Worm (Caenorhabditis elegans) whole organism, L1 larva: ENCODE measurements around the gene snf-3.
A peak's percentile ranks its signal among the peaks of the same experiment; 100 is the strongest.

Experiments
- F16B12.6 ChIP-seq: fragments of 150-350 bp; optimal IDR thresholded peaks from 2 replicates; lab custom pipeline; 2014; ENCODE audit warnings: missing biosample characterization, missing genetic modification characterization
- Y116A8C.19 ChIP-seq: sonication (generic microtip); optimal IDR thresholded peaks from 2 replicates; lab custom pipeline; 2016; ENCODE audit warnings: missing compliant biosample characterization, missing genetic modification characterization, borderline replicate concordance
- aha-1 ChIP-seq: fragments of 150-350 bp; optimal IDR thresholded peaks from 2 replicates; lab custom pipeline; 2014; ENCODE audit warnings: missing biosample characterization, missing genetic modification characterization
- aly-2 ChIP-seq: fragments of 150-350 bp; optimal IDR thresholded peaks from 2 replicates; lab custom pipeline; 2014; ENCODE audit warnings: missing biosample characterization, missing genetic modification characterization
- ceh-8 ChIP-seq: fragments of 200-800 bp; sonication (Bioruptor generic); optimal IDR thresholded peaks from 2 replicates; lab custom pipeline; 2018; ENCODE audit warnings: mild to moderate bottlenecking, missing genetic modification characterization, moderate library complexity, missing compliant biosample characterization
- ceh-88 ChIP-seq: fragments of 200-800 bp; sonication (Bioruptor generic); IDR thresholded peaks from 2 replicates; pipeline ENCODE4 v1.3.6; 2022; ENCODE audit warnings: missing genetic modification characterization, missing compliant biosample characterization
- ceh-90 ChIP-seq: sonication (generic microtip); optimal IDR thresholded peaks from 2 replicates; lab custom pipeline; 2016; ENCODE audit warnings: missing genetic modification characterization, missing compliant biosample characterization
- ces-1 ChIP-seq: fragments of 150-350 bp; optimal IDR thresholded peaks from 2 replicates; lab custom pipeline; 2014; ENCODE audit warnings: missing biosample characterization, missing genetic modification reagents, missing genetic modification characterization
- dpl-1 ChIP-seq, 3 experiments: fragments of 150-350 bp in 2 of 3; sonication (generic microtip) in 1 of 3; optimal IDR thresholded peaks; 2 replicates each; lab custom pipeline; 2014 to 2017; ENCODE audit warnings: missing biosample characterization in 3 of 3, missing genetic modification characterization in 3 of 3, missing genetic modification reagents in 3 of 3
- dsc-1 ChIP-seq: sonication (generic microtip); optimal IDR thresholded peaks from 2 replicates; lab custom pipeline; 2016; ENCODE audit warnings: mild to moderate bottlenecking, missing genetic modification characterization, missing compliant biosample characterization
- efl-1 ChIP-seq, 4 experiments: fragments of 150-350 bp; optimal IDR thresholded peaks in 3 of 4; peaks in 1 of 4; 1 replicate in 1 of 4; 2 replicates in 3 of 4; lab custom pipeline; 2014; ENCODE audit warnings: missing biosample characterization in 2 of 4, missing genetic modification characterization in 2 of 4, missing genetic modification reagents in 2 of 4
- elt-2 ChIP-seq: sonication (generic microtip); optimal IDR thresholded peaks from 2 replicates; lab custom pipeline; 2016; ENCODE audit warnings: missing genetic modification characterization, mild to moderate bottlenecking, inconsistent platforms, missing compliant biosample characterization, missing genetic modification reagents
- elt-3 ChIP-seq, 6 experiments: fragments of 150-350 bp in 1 of 6; sonication (generic microtip); optimal IDR thresholded peaks; 2 replicates each; lab custom pipeline; 2017 to 2018; ENCODE audit warnings: missing biosample characterization in 6 of 6, missing genetic modification characterization in 6 of 6, inconsistent platforms in 1 of 6
- fkh-10 ChIP-seq: sonication (generic microtip); optimal IDR thresholded peaks from 2 replicates; lab custom pipeline; 2017; ENCODE audit warnings: missing biosample characterization, missing genetic modification reagents, missing genetic modification characterization
- fos-1 ChIP-seq: fragments of 150-350 bp; optimal IDR thresholded peaks from 2 replicates; lab custom pipeline; 2014; ENCODE audit warnings: missing biosample characterization, missing genetic modification characterization
- grh-1 ChIP-seq: fragments of 200-800 bp; sonication (Bioruptor generic); IDR thresholded peaks from 2 replicates; pipeline ENCODE4 v1.3.6; 2022; ENCODE audit warnings: missing genetic modification reagents, missing genetic modification characterization, missing compliant biosample characterization
- hlh-17 ChIP-seq: fragments of 200-800 bp; sonication (Bioruptor generic); optimal IDR thresholded peaks from 2 replicates; lab custom pipeline; 2018; ENCODE audit warnings: missing genetic modification characterization, mild to moderate bottlenecking, missing compliant biosample characterization, moderate library complexity, borderline replicate concordance
- hlh-4 ChIP-seq: sonication (generic microtip); optimal IDR thresholded peaks from 2 replicates; lab custom pipeline; 2016; ENCODE audit warnings: mild to moderate bottlenecking, missing genetic modification characterization, missing compliant biosample characterization
- hpl-2 ChIP-seq: fragments of 150-350 bp; optimal IDR thresholded peaks from 2 replicates; lab custom pipeline; 2014; ENCODE audit warnings: missing biosample characterization, missing genetic modification reagents, missing genetic modification characterization
- irx-1 ChIP-seq: sonication (generic microtip); optimal IDR thresholded peaks from 2 replicates; lab custom pipeline; 2016; ENCODE audit warnings: missing genetic modification characterization, missing compliant biosample characterization
- isw-1 ChIP-seq: fragments of 200-800 bp; sonication (Bioruptor generic); IDR thresholded peaks from 2 replicates; pipeline ENCODE4 v1.3.6; 2022; ENCODE audit warnings: missing genetic modification characterization, missing compliant biosample characterization
- lin-13 ChIP-seq: fragments of 150-350 bp; optimal IDR thresholded peaks from 2 replicates; lab custom pipeline; 2014; ENCODE audit warnings: missing biosample characterization, missing genetic modification reagents, missing genetic modification characterization
- lin-14 ChIP-seq: fragments of 200-800 bp; sonication (Bioruptor generic); optimal IDR thresholded peaks from 2 replicates; lab custom pipeline; 2018; ENCODE audit warnings: mild to moderate bottlenecking, missing genetic modification characterization, moderate library complexity, missing compliant biosample characterization
- lsy-2 ChIP-seq, 2 experiments: fragments of 150-350 bp; optimal IDR thresholded peaks; 2 replicates each; lab custom pipeline; 2014; ENCODE audit warnings: missing biosample characterization in 2 of 2, missing genetic modification characterization in 2 of 2
- mab-9 ChIP-seq: fragments of 200-800 bp; sonication (Bioruptor generic); IDR thresholded peaks from 2 replicates; pipeline ENCODE4 v1.3.6; 2022; ENCODE audit warnings: missing genetic modification reagents, missing genetic modification characterization, missing compliant biosample characterization
- nhr-20 ChIP-seq: sonication (generic microtip); optimal IDR thresholded peaks from 2 replicates; lab custom pipeline; 2016; ENCODE audit warnings: mild to moderate bottlenecking, missing genetic modification characterization, missing compliant biosample characterization
- nhr-237 ChIP-seq: fragments of 150-350 bp; optimal IDR thresholded peaks from 2 replicates; lab custom pipeline; 2014; ENCODE audit warnings: missing biosample characterization, missing genetic modification characterization
- nhr-28 ChIP-seq: fragments of 150-350 bp; optimal IDR thresholded peaks from 2 replicates; lab custom pipeline; 2014; ENCODE audit warnings: missing biosample characterization, missing genetic modification characterization
- nhr-71 ChIP-seq: sonication (generic microtip); optimal IDR thresholded peaks from 2 replicates; lab custom pipeline; 2016; ENCODE audit warnings: mild to moderate bottlenecking, missing genetic modification characterization, moderate library complexity, missing compliant biosample characterization
- nhr-85 ChIP-seq: sonication (generic microtip); peaks from one replicate; lab custom pipeline; 2016; ENCODE audit warnings: missing genetic modification characterization, inconsistent platforms, missing compliant biosample characterization
- pag-3 ChIP-seq: sonication (generic microtip); optimal IDR thresholded peaks from 2 replicates; lab custom pipeline; 2017; ENCODE audit warnings: missing genetic modification characterization, mild to moderate bottlenecking, missing compliant biosample characterization, antibody characterized with exemption, borderline replicate concordance; ENCODE audit not compliant: insufficient read depth
- pqm-1 ChIP-seq: sonication (generic microtip); optimal IDR thresholded peaks from 3 replicates; lab custom pipeline; 2017; ENCODE audit warnings: missing biosample characterization, missing genetic modification characterization
- sox-4 ChIP-seq: sonication (generic microtip); optimal IDR thresholded peaks from 2 replicates; lab custom pipeline; 2016; ENCODE audit warnings: missing genetic modification characterization, missing compliant biosample characterization
- swsn-7 ChIP-seq: sonication (generic microtip); optimal IDR thresholded peaks from 2 replicates; lab custom pipeline; 2016; ENCODE audit warnings: missing genetic modification characterization, missing compliant biosample characterization
- tlp-1 ChIP-seq: fragments of 150-350 bp; optimal IDR thresholded peaks from 2 replicates; lab custom pipeline; 2014; ENCODE audit warnings: missing biosample characterization, missing genetic modification characterization
- unc-130 ChIP-seq: fragments of 150-350 bp; optimal IDR thresholded peaks from 2 replicates; lab custom pipeline; 2017; ENCODE audit warnings: missing biosample characterization, missing genetic modification characterization, inconsistent platforms
- unc-30 ChIP-seq: sonication (generic microtip); optimal IDR thresholded peaks from 2 replicates; lab custom pipeline; 2017; ENCODE audit warnings: missing biosample characterization, missing genetic modification characterization
- unc-62 ChIP-seq: fragments of 150-350 bp; optimal IDR thresholded peaks from 2 replicates; lab custom pipeline; 2014; ENCODE audit warnings: missing biosample characterization, missing genetic modification reagents, missing genetic modification characterization
- unc-86 ChIP-seq: sonication (generic microtip); optimal IDR thresholded peaks from 2 replicates; lab custom pipeline; 2016; ENCODE audit warnings: missing genetic modification characterization, missing compliant biosample characterization
- vab-15 ChIP-seq: sonication (generic microtip); optimal IDR thresholded peaks from 2 replicates; lab custom pipeline; 2017; ENCODE audit warnings: missing genotype, mild to moderate bottlenecking, missing genetic modification characterization, missing compliant biosample characterization
- xbp-1 ChIP-seq: sonication (generic microtip); optimal IDR thresholded peaks from 2 replicates; lab custom pipeline; 2016; ENCODE audit warnings: missing genetic modification characterization, missing compliant biosample characterization
- zag-1 ChIP-seq: fragments of 150-350 bp; optimal IDR thresholded peaks from 2 replicates; lab custom pipeline; 2014; ENCODE audit warnings: missing biosample characterization, missing genetic modification characterization
- zip-4 ChIP-seq: fragments of 200-800 bp; sonication (Bioruptor generic); optimal IDR thresholded peaks from 2 replicates; lab custom pipeline; 2018; ENCODE audit warnings: mild to moderate bottlenecking, missing genetic modification characterization, moderate library complexity, missing compliant biosample characterization
- ztf-11 ChIP-seq, 2 experiments: sonication (generic microtip); optimal IDR thresholded peaks; 2 replicates each; lab custom pipeline; 2016 to 2017; ENCODE audit warnings: missing genetic modification characterization in 2 of 2, missing biosample characterization in 1 of 2, missing compliant biosample characterization in 1 of 2

The snf-3 gene

DNA sequence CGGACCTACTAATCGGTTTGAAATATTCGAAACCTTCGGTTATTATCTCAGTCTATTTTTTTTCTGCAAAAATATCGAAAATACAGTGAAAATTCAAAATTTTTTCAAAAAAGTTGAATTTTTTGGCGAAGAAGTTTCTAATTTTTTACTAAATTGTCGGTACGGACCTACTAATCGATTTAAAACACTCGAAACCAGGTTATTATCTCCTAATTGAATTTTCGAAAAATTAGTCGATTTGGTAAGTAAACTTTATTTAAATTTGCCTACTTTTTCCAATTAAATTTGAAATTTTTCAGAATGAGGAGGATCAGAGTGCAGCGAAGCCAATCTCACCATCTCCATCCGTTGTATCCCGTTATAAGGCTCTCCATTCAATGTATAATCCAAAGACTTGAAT is 20.9 kb upstream of the snf-3 start, which contains the start of gene K02E7.12:
TSS of gene K02E7.12 (plus strand) at position 301 of the 400 bp plus-strand sequence.
- no peak for TF ChIP-seq elt-2 (tag; lab: Kevin White, UChicago)
- no peak for TF ChIP-seq unc-86 (tag; lab: Kevin White, UChicago)
- TF ChIP-seq ceh-88 (GFP tag; lab: Robert Waterston, UW): no peak
- TF ChIP-seq nhr-71 (tag; lab: Kevin White, UChicago): no peak
- no peak for TF ChIP-seq irx-1 (tag; lab: Kevin White, UChicago)
- no peak for TF ChIP-seq fkh-10
- no peak for TF ChIP-seq pag-3 (tag; lab: Kevin White, UChicago)
- no peak for TF ChIP-seq zag-1
- TF ChIP-seq F16B12.6 (tag; lab: Kevin White, UChicago): no peak
- TF ChIP-seq grh-1 (GFP tag; lab: Robert Waterston, UW): no peak
- TF ChIP-seq dpl-1 (GFP tag; optimal IDR thresholded peaks at IDR 0.05; lab: Kevin White, UChicago): no peak
- no peak for TF ChIP-seq swsn-7 (tag; lab: Kevin White, UChicago)
- TF ChIP-seq xbp-1 (tag; lab: Kevin White, UChicago): no peak
- no peak for TF ChIP-seq mab-9 (GFP tag; lab: Robert Waterston, UW)
- no peak for TF ChIP-seq isw-1 (GFP tag; lab: Robert Waterston, UW)
- no peak for TF ChIP-seq ceh-90 (tag; lab: Kevin White, UChicago)

DNA sequence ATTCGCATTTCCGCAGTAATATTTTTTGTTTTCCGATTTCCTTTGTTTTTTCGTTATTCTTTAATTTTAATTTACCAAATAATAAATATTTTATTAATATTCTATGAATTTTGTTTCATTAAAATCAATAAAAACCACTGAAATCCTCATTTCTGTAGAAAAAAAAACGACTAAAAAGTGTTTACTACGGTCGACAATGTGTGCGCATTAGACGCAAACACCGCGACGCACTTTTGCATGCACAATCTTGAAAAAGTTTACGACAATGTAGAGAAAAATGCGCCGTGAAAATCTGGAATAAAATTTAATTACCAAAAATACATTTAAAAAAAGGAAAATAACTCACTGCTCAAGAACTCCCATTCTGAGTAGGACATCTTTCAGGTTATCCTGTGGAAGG is 20.4 kb upstream of the snf-3 start:
- TF ChIP-seq nhr-85 (tag; lab: Kevin White, UChicago) (no peak), zag-1 (no peak), ces-1 (GFP tag; lab: Kevin White, UChicago) (no peak), Y116A8C.19 (no peak), unc-86 (tag; lab: Kevin White, UChicago) (no peak), hlh-4 (tag; lab: Kevin White, UChicago) (no peak), efl-1 (optimal IDR thresholded peaks at IDR 0.05; lab: Kevin White, UChicago) (peak in 1 of 2 experiments; percentile 6), efl-1 (GFP tag; optimal IDR thresholded peaks at IDR 0.05 in 1 of 2; lab: Kevin White, UChicago) (no peak), nhr-20 (no peak), lsy-2 (tag; optimal IDR thresholded peaks at IDR 0.05; lab: Kevin White, UChicago) (peak in 1 of 2 experiments; percentile 63)

DNA sequence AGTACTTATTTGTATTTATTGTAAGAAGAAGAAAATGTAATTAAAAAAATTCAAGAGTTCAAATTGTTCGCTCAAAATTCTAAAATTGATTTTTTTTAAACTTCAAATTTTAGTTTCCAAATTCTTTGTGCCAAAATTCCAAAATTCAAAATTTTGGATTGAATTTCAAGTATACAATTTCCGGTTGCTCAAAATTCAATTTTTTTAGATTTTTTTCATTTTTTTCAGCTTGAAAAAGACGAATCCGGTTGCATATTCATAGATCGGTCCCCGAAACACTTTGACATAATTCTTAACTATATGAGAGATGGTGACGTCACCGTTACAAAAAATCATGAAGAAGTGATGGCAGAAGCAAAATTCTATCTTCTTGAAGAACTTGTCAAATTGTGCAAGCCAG is 19.7 kb upstream of the snf-3 start, which contains the start of gene K02E7.4:
TSS of gene K02E7.4 (plus strand) at position 301 of the 400 bp plus-strand sequence.
- TF ChIP-seq dsc-1 (tag; lab: Kevin White, UChicago): no peak
- no peak for TF ChIP-seq elt-2 (tag; lab: Kevin White, UChicago)
- no peak for TF ChIP-seq aly-2 (tag; lab: Kevin White, UChicago)
- no peak for TF ChIP-seq lin-13
- no peak for TF ChIP-seq fos-1 (tag; lab: Kevin White, UChicago)
- no peak for TF ChIP-seq unc-86 (tag; lab: Kevin White, UChicago)
- TF ChIP-seq aha-1 (tag; lab: Kevin White, UChicago): no peak
- TF ChIP-seq sox-4 (tag; lab: Kevin White, UChicago): no peak
- TF ChIP-seq nhr-28 (tag; lab: Kevin White, UChicago): no peak
- no peak for TF ChIP-seq nhr-20
- no peak for TF ChIP-seq ztf-11 (tag; optimal IDR thresholded peaks at IDR 0.05; lab: Kevin White, UChicago)
- TF ChIP-seq unc-62 (GFP tag; lab: Kevin White, UChicago): no peak
- TF ChIP-seq ceh-8: no peak
- TF ChIP-seq elt-3 (tag; optimal IDR thresholded peaks at IDR 0.05; lab: Kevin White, UChicago): no peak
- no peak for TF ChIP-seq hpl-2 (GFP tag; lab: Kevin White, UChicago)
- TF ChIP-seq unc-130 (tag; lab: Kevin White, UChicago): no peak
- no peak for TF ChIP-seq pqm-1 (tag; lab: Kevin White, UChicago)

DNA sequence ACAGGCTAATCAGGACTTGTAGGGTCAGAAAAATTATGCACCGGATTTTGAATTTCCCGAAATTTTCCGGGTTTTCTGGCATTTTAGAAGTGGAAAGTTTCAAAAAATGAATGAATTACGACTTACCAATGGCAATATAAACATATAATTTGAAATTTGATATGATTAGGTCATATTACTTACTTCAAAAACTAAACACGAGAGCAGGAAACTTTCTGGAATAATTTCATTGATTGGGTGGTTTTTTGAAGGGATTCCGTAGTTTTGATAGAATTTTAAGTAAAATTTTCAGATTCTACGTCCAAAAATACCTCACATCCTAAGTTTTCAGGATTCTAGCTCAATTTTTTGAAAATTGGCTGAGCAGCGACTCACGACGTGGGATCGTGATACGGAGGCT is 16.4 kb upstream of the snf-3 start, which contains the start of gene K02E7.11:
TSS of gene K02E7.11 (minus strand) at position 101 of the 400 bp plus-strand sequence.
- TF ChIP-seq ztf-11 (tag; optimal IDR thresholded peaks at IDR 0.05; lab: Kevin White, UChicago) (no peak), mab-9 (GFP tag; lab: Robert Waterston, UW) (no peak), unc-86 (tag; lab: Kevin White, UChicago) (no peak), vab-15 (tag; lab: Kevin White, UChicago) (no peak), swsn-7 (tag; lab: Kevin White, UChicago) (no peak), lin-14 (no peak), elt-3 (tag; optimal IDR thresholded peaks at IDR 0.05; lab: Kevin White, UChicago) (no peak), unc-30 (tag; lab: Kevin White, UChicago) (no peak), isw-1 (GFP tag; lab: Robert Waterston, UW) (no peak), nhr-237 (tag; lab: Kevin White, UChicago) (no peak), F16B12.6 (tag; lab: Kevin White, UChicago) (no peak), tlp-1 (no peak), hlh-17 (GFP tag; lab: Kevin White, UChicago) (no peak), zip-4 (no peak)
